Worm (Caenorhabditis elegans): ENCODE data around the gene sra-39.

DNA sequence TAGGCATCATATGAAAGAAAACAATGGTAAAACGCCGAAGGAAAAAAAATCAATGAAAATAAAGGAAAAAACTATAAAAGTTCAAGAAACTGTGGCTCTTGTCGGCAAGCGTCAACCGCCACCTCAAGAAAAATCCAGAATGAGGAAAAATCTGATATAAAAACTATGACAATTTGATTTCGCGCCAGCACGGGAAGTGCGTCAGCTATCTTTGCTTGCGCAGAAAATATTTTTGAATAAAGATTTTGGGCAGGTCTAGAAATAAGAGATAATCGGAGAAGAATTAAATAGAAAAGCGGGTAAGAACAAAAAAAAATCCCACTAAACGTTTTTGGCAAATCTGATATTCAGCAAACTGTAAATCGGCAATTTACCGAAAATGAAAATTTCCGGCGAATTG is 14.9 kb upstream of the sra-39 start:
- no peak for TF ChIP-seq Y116A8C.19 (tag; optimal IDR thresholded peaks at IDR 0.05; ENCODE audit: borderline replicate concordance)
- no peak for TF ChIP-seq nhr-76 (tag; optimal IDR thresholded peaks at IDR 0.05)

Data from whole organism, L1 larva.